Worm (Caenorhabditis elegans): Measurements from ENCODE around the gene K02F3.2.

The K02F3.2 gene

DNA sequence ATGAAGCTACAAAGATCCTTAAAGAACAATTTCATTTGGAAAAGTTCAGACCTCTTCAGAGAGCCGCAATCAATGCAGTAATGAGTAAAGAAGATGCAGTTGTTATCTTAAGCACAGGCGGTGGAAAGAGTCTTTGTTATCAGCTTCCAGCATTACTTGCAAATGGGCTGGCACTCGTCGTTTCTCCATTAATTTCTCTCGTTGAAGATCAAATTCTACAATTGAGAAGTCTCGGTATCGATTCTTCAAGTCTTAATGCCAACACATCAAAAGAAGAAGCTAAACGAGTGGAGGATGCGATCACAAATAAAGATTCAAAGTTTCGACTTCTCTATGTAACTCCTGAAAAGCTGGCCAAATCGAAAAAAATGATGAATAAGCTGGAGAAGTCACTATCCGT, 11.3 kb downstream of the K02F3.2 start (continued):
- no peak for TF ChIP-seq zfh-2 (GFP tag; conservative IDR thresholded peaks at IDR 0.05)

DNA sequence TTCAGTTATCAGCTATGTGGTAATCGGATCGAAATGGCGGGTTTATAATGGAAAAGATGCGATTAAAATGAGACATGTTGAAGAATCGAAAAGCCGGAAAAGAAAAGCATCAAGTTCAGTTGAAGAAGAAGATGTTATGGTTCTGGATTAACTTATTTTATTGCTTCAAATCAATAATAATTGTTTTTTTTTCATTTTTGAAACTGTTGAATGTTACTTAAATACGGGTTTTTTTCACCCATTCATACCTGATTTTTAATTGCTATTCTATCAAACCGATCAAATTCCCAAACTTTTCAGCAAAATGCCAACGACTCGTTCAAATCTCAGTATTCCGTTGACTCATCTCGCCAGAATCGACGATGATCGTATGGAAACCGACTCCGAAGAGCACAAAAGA, 14.3 kb downstream of the K02F3.2 start, which contains the start of gene exos-4.2:
Gene exos-4.2 (plus strand): TSS at position 301 of the 400 bp plus-strand sequence.
- TF ChIP-seq Y53G8AR.9 (GFP tag; conservative IDR thresholded peaks at IDR 0.05) (no peak), C17E4.6 (GFP tag; IDR thresholded peaks at IDR 0.05) (no peak), pha-4 (tag; optimal IDR thresholded peaks at IDR 0.05) (no peak), aptf-3 (GFP tag; IDR thresholded peaks at IDR 0.05) (no peak), ceh-91 (GFP tag; IDR thresholded peaks at IDR 0.05) (no peak), T26A5.8 (tag; optimal IDR thresholded peaks at IDR 0.05) (no peak), F55B11.4 (tag; optimal IDR thresholded peaks at IDR 0.05; ENCODE audit: borderline replicate concordance, insufficient read depth) (no peak)

DNA sequence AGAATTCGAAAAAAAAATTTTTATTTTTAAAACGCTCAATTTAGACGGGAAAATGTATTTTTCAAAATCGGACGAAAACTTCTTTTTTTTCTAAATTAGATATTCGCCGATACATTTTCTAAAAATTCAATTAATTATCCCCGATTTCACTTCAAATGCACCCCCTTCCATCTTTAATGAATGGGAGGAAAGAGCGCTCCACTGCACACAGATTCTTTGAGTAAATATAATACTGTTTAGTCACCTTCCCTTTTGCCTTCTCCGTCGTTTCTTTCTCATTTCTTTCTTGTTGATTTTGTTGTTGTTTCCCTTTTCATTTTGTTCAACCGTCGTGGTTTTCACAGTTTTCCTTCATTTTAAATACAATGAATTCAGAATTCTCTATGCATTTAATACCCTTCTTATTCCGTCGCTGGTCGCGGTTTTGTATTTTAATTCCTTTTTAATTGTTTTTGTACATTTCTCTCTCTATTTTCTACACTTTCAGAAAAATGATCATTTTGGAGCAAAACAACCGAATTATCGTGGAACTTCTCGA, 16.2 kb downstream of the K02F3.2 start, which contains the start of gene arx-4:
Gene arx-4 (plus strand): TSS at position 488 of the 538 bp plus-strand sequence.
- TF ChIP-seq F10E7.11 (tag; optimal IDR thresholded peaks at IDR 0.05) (no peak), mcd-1 (GFP tag; IDR thresholded peaks at IDR 0.05) (0 out of 2 replicates have a peak, but pooled peaks have one; percentile 25), attf-5 (GFP tag; optimal IDR thresholded peaks at IDR 0.05) (peak; percentile 15)

DNA sequence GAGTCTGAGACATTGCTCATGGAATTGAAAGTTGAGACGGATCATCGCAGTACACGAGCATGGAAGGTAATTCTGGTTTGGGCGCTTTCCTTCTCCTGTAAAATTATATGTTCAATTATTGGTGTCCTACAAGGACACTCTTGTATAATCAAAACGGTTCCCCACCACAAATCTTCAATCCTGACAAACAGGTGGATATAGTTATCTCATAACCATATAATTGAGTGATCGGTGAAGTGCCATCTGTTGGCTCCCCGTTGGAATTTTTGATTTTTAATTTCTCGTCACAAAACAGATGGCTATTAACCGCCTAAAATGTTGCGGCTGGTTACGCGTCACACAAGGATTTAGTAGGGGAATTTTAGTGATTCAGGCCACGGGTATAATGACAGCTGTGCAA, 23.2 kb downstream of the K02F3.2 start:
- TF ChIP-seq F55B11.4 (tag; optimal IDR thresholded peaks at IDR 0.05; ENCODE audit: borderline replicate concordance, insufficient read depth): no peak
- no peak for TF ChIP-seq dox-1 (GFP tag; IDR thresholded peaks at IDR 0.05)
- TF ChIP-seq ceh-40 (GFP tag; IDR thresholded peaks at IDR 0.05): no peak
- no peak for TF ChIP-seq Y53G8AR.9 (GFP tag; conservative IDR thresholded peaks at IDR 0.05)
- TF ChIP-seq sea-2 (GFP tag; IDR thresholded peaks at IDR 0.05): no peak
- TF ChIP-seq ceh-58 (GFP tag; IDR thresholded peaks at IDR 0.05): no peak
- TF ChIP-seq K11D2.4 (GFP tag; IDR thresholded peaks at IDR 0.05): no peak
- TF ChIP-seq F57C9.4 (tag; optimal IDR thresholded peaks at IDR 0.05): no peak
- TF ChIP-seq hlh-26 (GFP tag; conservative IDR thresholded peaks at IDR 0.05): no peak
- no peak for TF ChIP-seq bed-1 (GFP tag; IDR thresholded peaks at IDR 0.05)
- no peak for TF ChIP-seq ztf-26 (tag; optimal IDR thresholded peaks at IDR 0.05)

DNA sequence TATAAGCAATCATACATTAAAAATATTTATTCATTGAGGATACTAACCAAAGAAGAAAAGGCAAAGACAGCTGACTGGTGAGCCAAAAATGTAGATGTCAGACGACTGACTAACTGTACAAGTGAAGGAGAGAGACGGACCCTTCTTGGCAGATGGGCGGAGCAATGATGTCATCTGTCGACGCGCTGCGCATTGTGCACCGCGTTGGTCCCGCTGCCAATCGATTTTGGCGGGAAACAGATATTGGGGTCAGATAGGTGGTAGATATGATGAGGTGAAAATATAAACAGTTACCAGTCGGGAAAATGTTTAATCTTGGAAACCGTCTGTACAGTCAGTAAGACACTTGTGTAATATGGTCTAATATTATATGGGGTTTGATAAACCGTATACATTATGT, 24.2 kb downstream of the K02F3.2 start, which contains the start of gene T24C4.2:
Gene T24C4.2 (minus strand): TSS at position 101 of the 400 bp plus-strand sequence.
- TF ChIP-seq lin-35 (GFP tag; optimal IDR thresholded peaks at IDR 0.05) (no peak), ZK185.1 (tag; optimal IDR thresholded peaks at IDR 0.05; ENCODE audit: poor library complexity, severe bottlenecking) (no peak), K12H6.12 (tag; optimal IDR thresholded peaks at IDR 0.05) (no peak), nhr-179 (tag; optimal IDR thresholded peaks at IDR 0.05) (no peak), hrde-1 (tag; optimal IDR thresholded peaks at IDR 0.05; ENCODE audit: borderline replicate concordance) (no peak), chd-7 (tag; optimal IDR thresholded peaks at IDR 0.05) (no peak), snpc-1.1 (tag; optimal IDR thresholded peaks at IDR 0.05; ENCODE audit: insufficient read depth) (no peak), F37B4.10 (GFP tag; IDR thresholded peaks at IDR 0.05) (no peak), unc-62 (GFP tag; optimal IDR thresholded peaks at IDR 0.05) (no peak), rcor-1 (GFP tag; IDR thresholded peaks at IDR 0.05) (no peak), dox-1 (GFP tag; IDR thresholded peaks at IDR 0.05) (no peak), B0261.1 (tag; optimal IDR thresholded peaks at IDR 0.05) (no peak), ceh-58 (GFP tag; IDR thresholded peaks at IDR 0.05) (no peak), ztf-28 (GFP tag; IDR thresholded peaks at IDR 0.05) (no peak), madf-10 (tag; optimal IDR thresholded peaks at IDR 0.05) (no peak)
